Fruit fly (Drosophila melanogaster) whole organism, embryonic: ENCODE measurements around the gene ftz-f1.
A peak's percentile ranks its signal among the peaks of the same experiment; 100 is the strongest.

Experiments
- Bdp1 ChIP-seq: fragments of 200-800 bp; sonication (Bioruptor generic); optimal IDR thresholded peaks from 3 replicates; lab custom pipeline; 2016; ENCODE audit warnings: missing biosample characterization, missing genetic modification characterization
- CG10274 ChIP-seq: fragments of 200-800 bp; sonication (Bioruptor generic); optimal IDR thresholded peaks from 3 replicates; lab custom pipeline; 2017; ENCODE audit warnings: missing biosample characterization, mild to moderate bottlenecking, missing genetic modification characterization
- CG10654 ChIP-seq: fragments of 200-800 bp; sonication (Bioruptor generic); optimal IDR thresholded peaks from 2 replicates; lab custom pipeline; 2016; ENCODE audit warnings: missing biosample characterization, missing genetic modification characterization
- CG15011 ChIP-seq: fragments of 200-800 bp; sonication (Bioruptor generic); optimal IDR thresholded peaks from 3 replicates; lab custom pipeline; 2018; ENCODE audit warnings: missing biosample characterization, mild to moderate bottlenecking, missing genetic modification characterization
- CG17612 ChIP-seq: fragments of 200-800 bp; sonication (Bioruptor generic); IDR thresholded peaks from 2 replicates; pipeline ENCODE4 v1.3.6; 2022; ENCODE audit warnings: missing biosample characterization, missing genetic modification characterization
- CG31365 ChIP-seq: fragments of 200-800 bp; sonication (Bioruptor generic); optimal IDR thresholded peaks from 2 replicates; lab custom pipeline; 2018; ENCODE audit warnings: missing biosample characterization, mild to moderate bottlenecking, missing genetic modification characterization
- CG32772 ChIP-seq: fragments of 200-800 bp; sonication (Bioruptor generic); IDR thresholded peaks from 2 replicates; pipeline ENCODE4 v1.3.6; 2022; ENCODE audit warnings: missing biosample characterization, missing genetic modification characterization
- CG3281 ChIP-seq: fragments of 200-800 bp; sonication (Bioruptor generic); optimal IDR thresholded peaks from 3 replicates; lab custom pipeline; 2017; ENCODE audit warnings: missing biosample characterization, mild to moderate bottlenecking, missing genetic modification characterization
- CG34224 ChIP-seq: fragments of 200-800 bp; sonication (Bioruptor generic); IDR thresholded peaks from 3 replicates; pipeline ENCODE4 v1.3.6; 2022; ENCODE audit warnings: missing biosample characterization, missing genetic modification characterization; ENCODE audit not compliant: partially characterized antibody
- CG6791 ChIP-seq: fragments of 200-800 bp; sonication (Bioruptor generic); IDR thresholded peaks from 3 replicates; pipeline ENCODE4 v1.3.6; 2022; ENCODE audit warnings: missing biosample characterization, missing genetic modification characterization; ENCODE audit not compliant: partially characterized antibody
- CG6854 ChIP-seq: fragments of 200-800 bp; sonication (Bioruptor generic); optimal IDR thresholded peaks from 3 replicates; lab custom pipeline; 2017; ENCODE audit warnings: missing biosample characterization, mild to moderate bottlenecking, missing genetic modification characterization
- CG7372 ChIP-seq: fragments of 200-800 bp; sonication (Bioruptor generic); IDR thresholded peaks from 2 replicates; pipeline ENCODE4 v1.3.6; 2022; ENCODE audit warnings: missing biosample characterization, missing genetic modification characterization
- CG7839 ChIP-seq: fragments of 200-800 bp; sonication (Bioruptor generic); optimal IDR thresholded peaks from 3 replicates; lab custom pipeline; 2018; ENCODE audit warnings: missing biosample characterization, mild to moderate bottlenecking, missing genetic modification characterization, moderate library complexity
- CG7987 ChIP-seq: fragments of 200-800 bp; sonication (Bioruptor generic); optimal IDR thresholded peaks from 2 replicates; lab custom pipeline; 2018; ENCODE audit warnings: missing biosample characterization, mild to moderate bottlenecking, missing genetic modification characterization, moderate library complexity
- CG8281 ChIP-seq: fragments of 200-800 bp; sonication (Bioruptor generic); optimal IDR thresholded peaks from 2 replicates; lab custom pipeline; 2018; ENCODE audit warnings: missing biosample characterization, mild to moderate bottlenecking, missing genetic modification characterization, moderate library complexity
- CG8388 ChIP-seq: fragments of 200-800 bp; sonication (Bioruptor generic); optimal IDR thresholded peaks from 2 replicates; lab custom pipeline; 2019; ENCODE audit warnings: missing biosample characterization, mild to moderate bottlenecking, missing genetic modification characterization, moderate library complexity
- CG9215 ChIP-seq: fragments of 200-800 bp; sonication (Bioruptor generic); IDR thresholded peaks from 2 replicates; pipeline ENCODE4 v1.3.6; 2022; ENCODE audit warnings: missing biosample characterization, missing genetic modification characterization
- CG9797 ChIP-seq: fragments of 200-800 bp; sonication (Bioruptor generic); optimal IDR thresholded peaks from 3 replicates; lab custom pipeline; 2018; ENCODE audit warnings: missing biosample characterization, mild to moderate bottlenecking, missing genetic modification characterization
- CG9817 ChIP-seq: fragments of 200-800 bp; sonication (Bioruptor generic); optimal IDR thresholded peaks from 2 replicates; lab custom pipeline; 2018; ENCODE audit warnings: missing biosample characterization, mild to moderate bottlenecking, missing genetic modification characterization, moderate library complexity
- CoRest ChIP-seq: fragments of 200-800 bp; sonication (Bioruptor generic); optimal IDR thresholded peaks from 3 replicates; lab custom pipeline; 2018; ENCODE audit warnings: missing biosample characterization, mild to moderate bottlenecking, missing genetic modification characterization, moderate library complexity
- D19B ChIP-seq: fragments of 200-800 bp; sonication (Bioruptor generic); optimal IDR thresholded peaks from 2 replicates; lab custom pipeline; 2017; ENCODE audit warnings: missing biosample characterization, mild to moderate bottlenecking, missing genetic modification characterization
- Hr51 ChIP-seq, 2 experiments: fragments of 200-800 bp; sonication (Bioruptor generic); optimal IDR thresholded peaks; 2 replicates in 1 of 2; 3 replicates in 1 of 2; lab custom pipeline; 2016 to 2018; ENCODE audit warnings: missing biosample characterization in 2 of 2, missing genetic modification characterization in 2 of 2, mild to moderate bottlenecking in 1 of 2, moderate library complexity in 1 of 2
- Med ChIP-seq: fragments of 200-800 bp; sonication (Bioruptor generic); peaks from one replicate; lab custom pipeline; 2016; ENCODE audit warnings: missing biosample characterization, missing genetic modification characterization, mild to moderate bottlenecking, inconsistent platforms, moderate library complexity
- Neu2 ChIP-seq: fragments of 200-800 bp; sonication (Bioruptor generic); optimal IDR thresholded peaks from 3 replicates; lab custom pipeline; 2016; ENCODE audit warnings: missing biosample characterization, missing genetic modification characterization, borderline replicate concordance
- NfI ChIP-seq: fragments of 200-800 bp; sonication (Bioruptor generic); optimal IDR thresholded peaks from 3 replicates; lab custom pipeline; 2018; ENCODE audit warnings: missing biosample characterization, mild to moderate bottlenecking, missing genetic modification characterization, moderate library complexity
- Sox102F ChIP-seq: fragments of 200-800 bp; sonication (Bioruptor generic); optimal IDR thresholded peaks from 2 replicates; lab custom pipeline; 2018; ENCODE audit warnings: missing biosample characterization, mild to moderate bottlenecking, missing genetic modification characterization, moderate library complexity
- Vsx1 ChIP-seq: fragments of 200-800 bp; sonication (Bioruptor generic); optimal IDR thresholded peaks from 2 replicates; lab custom pipeline; 2017; ENCODE audit warnings: missing biosample characterization, mild to moderate bottlenecking, missing genetic modification characterization, missing genetic modification reagents
- Xrp1 ChIP-seq: fragments of 200-800 bp; sonication (Bioruptor generic); IDR thresholded peaks from 2 replicates; pipeline ENCODE4 v1.3.6; 2022; ENCODE audit warnings: missing biosample characterization, missing genetic modification characterization
- YL-1 ChIP-seq: fragments of 200-800 bp; sonication (Bioruptor generic); optimal IDR thresholded peaks from 3 replicates; lab custom pipeline; 2017; ENCODE audit warnings: missing biosample characterization, mild to moderate bottlenecking, missing genetic modification characterization
- amos ChIP-seq: fragments of 200-800 bp; sonication (Bioruptor generic); IDR thresholded peaks from 2 replicates; pipeline ENCODE4 v1.3.6; 2022; ENCODE audit warnings: missing biosample characterization, missing genetic modification characterization; ENCODE audit not compliant: partially characterized antibody
- ash1 ChIP-seq: fragments of 200-800 bp; sonication (Bioruptor generic); optimal IDR thresholded peaks from 2 replicates; lab custom pipeline; 2018; ENCODE audit warnings: missing biosample characterization, mild to moderate bottlenecking, missing genetic modification characterization
- az2 ChIP-seq: fragments of 200-800 bp; sonication (Bioruptor generic); optimal IDR thresholded peaks from 3 replicates; lab custom pipeline; 2016; ENCODE audit warnings: missing biosample characterization, missing genetic modification characterization
- bbx ChIP-seq: fragments of 200-800 bp; sonication (Bioruptor generic); IDR thresholded peaks from 2 replicates; pipeline ENCODE4 v1.3.6; 2022; ENCODE audit warnings: missing biosample characterization, missing genetic modification characterization; ENCODE audit not compliant: partially characterized antibody
- btn ChIP-seq: fragments of 200-800 bp; sonication (Bioruptor generic); optimal IDR thresholded peaks from 2 replicates; lab custom pipeline; 2016; ENCODE audit warnings: missing biosample characterization, missing genetic modification characterization
- chn ChIP-seq: fragments of 200-800 bp; sonication (Bioruptor generic); optimal IDR thresholded peaks from 2 replicates; lab custom pipeline; 2016; ENCODE audit warnings: missing biosample characterization, missing genetic modification characterization
- crp ChIP-seq, 2 experiments: fragments of 200-800 bp; sonication (Bioruptor generic); optimal IDR thresholded peaks; 2 replicates in 1 of 2; 3 replicates in 1 of 2; lab custom pipeline; 2017; ENCODE audit warnings: missing biosample characterization in 2 of 2, missing genetic modification characterization in 2 of 2, mild to moderate bottlenecking in 1 of 2, moderate library complexity in 1 of 2
- dpn ChIP-seq, 2 experiments: fragments of 200-800 bp; sonication (Bioruptor generic); optimal IDR thresholded peaks; 3 replicates each; lab custom pipeline; 2016; ENCODE audit warnings: missing biosample characterization in 2 of 2, missing genetic modification characterization in 2 of 2
- en ChIP-seq: fragments of 200-800 bp; sonication (Bioruptor generic); optimal IDR thresholded peaks from 2 replicates; lab custom pipeline; 2016; ENCODE audit warnings: missing biosample characterization, missing genetic modification characterization
- fd3F ChIP-seq: fragments of 200-800 bp; sonication (Bioruptor generic); optimal IDR thresholded peaks from 2 replicates; lab custom pipeline; 2018; ENCODE audit warnings: missing biosample characterization, mild to moderate bottlenecking, missing genetic modification characterization, moderate library complexity
- fru ChIP-seq: fragments of >200 bp; optimal IDR thresholded peaks from 2 replicates; lab custom pipeline; 2017
- ftz-f1 ChIP-seq: fragments of 200-800 bp; sonication (Bioruptor generic); optimal IDR thresholded peaks from 2 replicates; lab custom pipeline; 2016; ENCODE audit warnings: missing biosample characterization, missing genetic modification characterization
- gt ChIP-seq: fragments of 200-800 bp; sonication (Bioruptor generic); IDR thresholded peaks from 2 replicates; pipeline ENCODE4 v1.3.6; 2022; ENCODE audit warnings: missing biosample characterization, missing genetic modification characterization
- ind ChIP-seq: fragments of 200-800 bp; sonication (Bioruptor generic); optimal IDR thresholded peaks from 3 replicates; lab custom pipeline; 2016; ENCODE audit warnings: missing biosample characterization, missing genetic modification characterization
- klu ChIP-seq: fragments of 200-800 bp; sonication (Bioruptor generic); IDR thresholded peaks from 2 replicates; pipeline ENCODE4 v1.3.6; 2022; ENCODE audit warnings: missing biosample characterization, missing genetic modification characterization
- lilli ChIP-seq: fragments of 200-800 bp; sonication (Bioruptor generic); optimal IDR thresholded peaks from 3 replicates; lab custom pipeline; 2016; ENCODE audit warnings: missing biosample characterization, missing genetic modification characterization
- luna ChIP-seq: fragments of 200-800 bp; sonication (Bioruptor generic); optimal IDR thresholded peaks from 2 replicates; lab custom pipeline; 2016; ENCODE audit warnings: missing biosample characterization, missing genetic modification characterization
- pnt ChIP-seq: fragments of 200-800 bp; sonication (Bioruptor generic); optimal IDR thresholded peaks from 3 replicates; lab custom pipeline; 2016; ENCODE audit warnings: missing biosample characterization, missing genetic modification characterization
- sens-2 ChIP-seq: fragments of 200-800 bp; sonication (Bioruptor generic); IDR thresholded peaks from 2 replicates; pipeline ENCODE4 v1.3.6; 2022; ENCODE audit warnings: missing biosample characterization, missing genetic modification characterization
- tll ChIP-seq, 2 experiments: fragments of 200-800 bp in 1 of 2; fragments of >200 bp in 1 of 2; sonication (Bioruptor generic) in 1 of 2; optimal IDR thresholded peaks; 2 replicates each; lab custom pipeline; 2017 to 2019; ENCODE audit warnings: missing biosample characterization in 2 of 2, missing genetic modification characterization in 2 of 2, mild to moderate bottlenecking in 1 of 2, moderate library complexity in 1 of 2

Gene ftz-f1

DNA sequence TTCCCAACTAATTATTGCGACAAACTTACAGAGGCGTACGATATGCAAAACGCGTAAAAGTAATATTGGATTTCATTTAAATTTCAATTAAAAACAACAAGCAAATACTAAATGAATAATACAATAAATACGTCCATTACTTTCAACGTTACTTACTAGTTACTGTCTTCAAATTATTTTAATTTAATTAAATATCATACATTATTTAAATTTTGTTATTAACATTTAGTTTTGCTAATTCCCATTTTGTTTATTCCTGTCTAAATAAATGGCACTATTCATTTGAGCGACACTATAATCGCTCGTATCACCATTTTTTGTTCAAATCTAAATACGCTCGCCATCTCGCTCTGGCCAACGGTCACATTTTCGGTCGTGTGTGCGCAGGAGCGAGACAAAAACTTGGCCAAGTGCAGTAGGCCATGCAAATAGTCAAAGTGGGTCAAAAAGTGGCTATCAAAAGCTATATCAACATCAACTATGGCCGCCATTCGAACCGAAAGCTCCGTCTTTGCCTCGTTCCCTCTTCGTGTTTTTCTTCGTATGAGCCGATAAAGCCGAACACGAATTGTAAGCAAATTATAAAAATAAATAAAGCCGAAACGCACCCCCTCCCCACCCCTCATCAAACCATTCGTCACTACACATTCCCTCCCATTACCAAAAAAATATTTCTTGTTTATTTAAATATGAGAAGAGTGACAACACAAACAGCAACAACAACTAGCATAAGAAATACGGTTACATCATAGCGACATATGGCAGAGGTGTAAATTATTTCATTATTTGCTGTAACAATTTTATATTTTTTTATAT lies 11.7 kb downstream of the ftz-f1 start (continued):
- TF ChIP-seq Vsx1 (peak; percentile 41), CG34224 (no peak), CG9215 (no peak), dpn (GFP tag; optimal IDR thresholded peaks at IDR 0.05; lab: Kevin White, UChicago) (peak; percentile 11 to 31), CG17612 (GFP tag; lab: Robert Waterston, UW) (no peak), en (GFP tag; lab: Kevin White, UChicago) (no peak), ash1 (GFP tag; lab: Kevin White, UChicago) (no peak), CG9817 (tag; lab: Kevin White, UChicago) (peak; percentile 5), Hr51 (GFP tag; optimal IDR thresholded peaks at IDR 0.05; lab: Kevin White, UChicago) (peak in 1 of 2 experiments; percentile 84), az2 (no peak), Sox102F (GFP tag; lab: Kevin White, UChicago) (peak; percentile 30), pnt (GFP tag; lab: Kevin White, UChicago) (no peak), ftz-f1 (GFP tag; lab: Kevin White, UChicago) (peak; percentile 99), CG10274 (GFP tag; lab: Kevin White, UChicago) (peak; percentile 33), Xrp1 (GFP tag; lab: Robert Waterston, UW) (peak; percentile 40), CG9797 (GFP tag; lab: Kevin White, UChicago) (no peak), amos (GFP tag; lab: Robert Waterston, UW) (no peak), CG8388 (GFP tag; lab: Kevin White, UChicago) (no peak), CG3281 (peak; percentile 67), fd3F (peak; percentile 27), luna (GFP tag; lab: Kevin White, UChicago) (no peak), CG6791 (no peak), fru (lab: Kevin White, UChicago) (no peak), CG7372 (GFP tag; lab: Robert Waterston, UW) (no peak), CG32772 (GFP tag; lab: Robert Waterston, UW) (no peak), bbx (GFP tag; lab: Robert Waterston, UW) (no peak), chn (GFP tag; lab: Kevin White, UChicago) (no peak), D19B (GFP tag; lab: Kevin White, UChicago) (no peak), ind (GFP tag; lab: Kevin White, UChicago) (no peak), CG8281 (peak; percentile 54), CG31365 (tag; lab: Kevin White, UChicago) (peak; percentile 71), NfI (GFP tag; lab: Kevin White, UChicago) (peak; percentile 27), sens-2 (GFP tag; lab: Robert Waterston, UW) (no peak), tll (GFP tag; optimal IDR thresholded peaks at IDR 0.05; lab: Kevin White, UChicago) (no peak), crp (GFP tag; optimal IDR thresholded peaks at IDR 0.05; lab: Kevin White, UChicago) (no peak), Bdp1 (GFP tag; lab: Kevin White, UChicago) (no peak), YL-1 (GFP tag; lab: Kevin White, UChicago) (peak; percentile 15), gt (GFP tag; lab: Robert Waterston, UW) (no peak), CG7839 (tag; lab: Kevin White, UChicago) (peak; percentile 18), CG6854 (GFP tag; lab: Kevin White, UChicago) (peak; percentile 38), btn (GFP tag; lab: Kevin White, UChicago) (no peak), CG10654 (GFP tag; lab: Kevin White, UChicago) (no peak), Neu2 (GFP tag; lab: Kevin White, UChicago) (no peak), klu (no peak), CG15011 (GFP tag; lab: Kevin White, UChicago) (peak; percentile 51), CG7987 (GFP tag; lab: Kevin White, UChicago) (peak; percentile 75), lilli (GFP tag; lab: Kevin White, UChicago) (no peak), CoRest (tag; lab: Kevin White, UChicago) (peak; percentile 20), Med (peak; percentile 90)
